Fruit fly (Drosophila melanogaster): ENCODE data around the gene CG2258.

CG2258 gene

dm6 chrX:8114476-8115342, 12.8 kb upstream of the CG2258 start (continued):
- TF ChIP-seq Hr51 (GFP tag; optimal IDR thresholded peaks at IDR 0.05), result peak; percentile 15 to 77
- TF ChIP-seq bowl (GFP tag; IDR thresholded peaks at IDR 0.05), result no peak
- no peak for TF ChIP-seq CG17802 (tag; optimal IDR thresholded peaks at IDR 0.05)
- TF ChIP-seq toy (GFP tag; IDR thresholded peaks at IDR 0.05), result no peak
- peak; percentile 33 for TF ChIP-seq fu2 (GFP tag; optimal IDR thresholded peaks at IDR 0.05)
- TF ChIP-seq ssp (GFP tag; IDR thresholded peaks at IDR 0.05), result no peak
- peak; percentile 75 for TF ChIP-seq sug (tag; optimal IDR thresholded peaks at IDR 0.05)
- peak; percentile 6 for TF ChIP-seq sima (GFP tag; optimal IDR thresholded peaks at IDR 0.05)
- no peak for TF ChIP-seq Hr39 (optimal IDR thresholded peaks at IDR 0.05)
- TF ChIP-seq CG17186 (GFP tag; optimal IDR thresholded peaks at IDR 0.05), result no peak
- no peak for TF ChIP-seq br (optimal IDR thresholded peaks at IDR 0.05)
- no peak for TF ChIP-seq ro (GFP tag; IDR thresholded peaks at IDR 0.05)
- no peak for TF ChIP-seq Lim3 (GFP tag; IDR thresholded peaks at IDR 0.05)
- TF ChIP-seq lmd (GFP tag; IDR thresholded peaks at IDR 0.05), result peak; percentile 67
- no peak for TF ChIP-seq klu (GFP tag; IDR thresholded peaks at IDR 0.05)
- TF ChIP-seq Bteb2 (GFP tag; optimal IDR thresholded peaks at IDR 0.05), result peak; percentile 48
- no peak for TF ChIP-seq CG17612 (GFP tag; IDR thresholded peaks at IDR 0.05)
- peak; percentile 33 for TF ChIP-seq HLH54F (GFP tag; optimal IDR thresholded peaks at IDR 0.05)
- TF ChIP-seq Hr78 (GFP tag; optimal IDR thresholded peaks at IDR 0.05), result peak in 1 of 2 experiments; percentile 61
- peak; percentile 78 for TF ChIP-seq slbo (GFP tag; IDR thresholded peaks at IDR 0.05)
- TF ChIP-seq Sox102F (GFP tag; optimal IDR thresholded peaks at IDR 0.05), result peak; percentile 64
- TF ChIP-seq mirr (GFP tag; optimal IDR thresholded peaks at IDR 0.05), result peak; percentile 29
- peak; percentile 42 for TF ChIP-seq CG12104 (GFP tag; optimal IDR thresholded peaks at IDR 0.05)
- TF ChIP-seq CG4328 (GFP tag; optimal IDR thresholded peaks at IDR 0.05), result peak; percentile 38
- TF ChIP-seq CG13296 (GFP tag; optimal IDR thresholded peaks at IDR 0.05), result peak; percentile 78
- TF ChIP-seq D19A (tag; optimal IDR thresholded peaks at IDR 0.05), result peak; percentile 47
- peak; percentile 41 for TF ChIP-seq sd (tag; optimal IDR thresholded peaks at IDR 0.05)
- TF ChIP-seq Atf-2 (GFP tag; optimal IDR thresholded peaks at IDR 0.05), result peak; percentile 25
- no peak for TF ChIP-seq otp (GFP tag; IDR thresholded peaks at IDR 0.05)
- peak; percentile 69 for TF ChIP-seq schlank (tag; optimal IDR thresholded peaks at IDR 0.05)
- peak; percentile 67 for TF ChIP-seq sens (GFP tag)
- TF ChIP-seq CG2129 (GFP tag; IDR thresholded peaks at IDR 0.05; ENCODE audit: partially characterized antibody), result no peak
- no peak for TF ChIP-seq lbe (GFP tag; optimal IDR thresholded peaks at IDR 0.05)
- TF ChIP-seq Camta (GFP tag; optimal IDR thresholded peaks at IDR 0.05), result peak; percentile 11
- TF ChIP-seq CG17328 (GFP tag; IDR thresholded peaks at IDR 0.05), result 0 out of 2 replicates have a peak, but pooled peaks have one; percentile 24
- TF ChIP-seq ara (GFP tag; IDR thresholded peaks at IDR 0.05), result peak; percentile 7; the same call in 1 of the 2 replicates
- TF ChIP-seq Hr3 (GFP tag; optimal IDR thresholded peaks at IDR 0.05), result no peak
- no peak for TF ChIP-seq abd-A (tag; optimal IDR thresholded peaks at IDR 0.05)
- no peak for TF ChIP-seq Optix (GFP tag; IDR thresholded peaks at IDR 0.05)
- peak; percentile 76 for TF ChIP-seq row (GFP tag; IDR thresholded peaks at IDR 0.05)
- peak; percentile 77 for TF ChIP-seq CG13424 (tag; optimal IDR thresholded peaks at IDR 0.05)
- TF ChIP-seq CG7839 (tag; optimal IDR thresholded peaks at IDR 0.05), result peak; percentile 76
- peak; percentile 63 for TF ChIP-seq CG9932 (GFP tag; IDR thresholded peaks at IDR 0.05)
- TF ChIP-seq Gug (GFP tag; IDR thresholded peaks at IDR 0.05), result no peak
- peak; percentile 25 for TF ChIP-seq Jarid2 (GFP tag; optimal IDR thresholded peaks at IDR 0.05)
- no peak for TF ChIP-seq croc (GFP tag; conservative IDR thresholded peaks at IDR 0.05)
- TF ChIP-seq D19B (GFP tag; optimal IDR thresholded peaks at IDR 0.05), result peak; percentile 36
- TF ChIP-seq CG2199 (GFP tag; IDR thresholded peaks at IDR 0.05), result no peak
- peak; percentile 57 for TF ChIP-seq CG10543 (GFP tag; optimal IDR thresholded peaks at IDR 0.05)
- TF ChIP-seq CG2678 (tag; optimal IDR thresholded peaks at IDR 0.05), result peak; percentile 80

All from whole organism, embryonic.